Fruit fly (Drosophila melanogaster) whole organism, embryonic: ENCODE results near the gene asun.
A peak's percentile ranks its signal among the peaks of the same experiment; 100 is the strongest.

Source experiments
- Bdp1 ChIP-seq: fragments of 200-800 bp; sonication (Bioruptor generic); optimal IDR thresholded peaks from 3 replicates; lab custom pipeline; 2016; ENCODE audit warnings: missing biosample characterization, missing genetic modification characterization
- CG1024 ChIP-seq: fragments of 200-800 bp; sonication (Bioruptor generic); IDR thresholded peaks from 2 replicates; pipeline ENCODE4 v1.3.6; 2022; ENCODE audit warnings: missing biosample characterization, missing genetic modification characterization
- CG12155 ChIP-seq: fragments of 200-800 bp; sonication (Bioruptor generic); optimal IDR thresholded peaks from 3 replicates; lab custom pipeline; 2016; ENCODE audit warnings: missing biosample characterization, missing genetic modification characterization
- CG13424 ChIP-seq: fragments of 200-800 bp; sonication (Bioruptor generic); optimal IDR thresholded peaks from 2 replicates; lab custom pipeline; 2019; ENCODE audit warnings: missing biosample characterization, mild to moderate bottlenecking, missing genetic modification characterization, moderate library complexity
- CG15073 ChIP-seq: fragments of 200-800 bp; sonication (Bioruptor generic); optimal IDR thresholded peaks from 2 replicates; lab custom pipeline; 2016; ENCODE audit warnings: missing biosample characterization, missing genetic modification characterization
- CG16779 ChIP-seq: fragments of 200-800 bp; sonication (Bioruptor generic); IDR thresholded peaks from 2 replicates; pipeline ENCODE4 v1.3.6; 2022; ENCODE audit warnings: missing biosample characterization, missing genetic modification characterization
- CG18262 ChIP-seq: fragments of 200-800 bp; optimal IDR thresholded peaks from 3 replicates; lab custom pipeline; 2019; ENCODE audit warnings: missing biosample characterization, mild to moderate bottlenecking, missing genetic modification characterization, moderate library complexity
- CG2116 ChIP-seq: fragments of 200-800 bp; sonication (Bioruptor generic); optimal IDR thresholded peaks from 3 replicates; lab custom pipeline; 2018; ENCODE audit warnings: missing biosample characterization, mild to moderate bottlenecking, missing genetic modification characterization
- CG2678 ChIP-seq: fragments of 200-800 bp; sonication (Bioruptor generic); optimal IDR thresholded peaks from 3 replicates; lab custom pipeline; 2019; ENCODE audit warnings: missing biosample characterization, mild to moderate bottlenecking, missing genetic modification characterization, moderate library complexity
- CG2712 ChIP-seq: fragments of 200-800 bp; optimal IDR thresholded peaks from 3 replicates; lab custom pipeline; 2019; ENCODE audit warnings: missing biosample characterization, mild to moderate bottlenecking, missing genetic modification characterization, moderate library complexity
- CG31224 ChIP-seq: fragments of 200-800 bp; sonication (Bioruptor generic); IDR thresholded peaks from 2 replicates; pipeline ENCODE4 v1.3.6; 2022; ENCODE audit warnings: missing biosample characterization, missing genetic modification characterization
- CG5180 ChIP-seq: fragments of 200-800 bp; sonication (Bioruptor generic); optimal IDR thresholded peaks from 3 replicates; lab custom pipeline; 2017; ENCODE audit warnings: missing biosample characterization, missing genetic modification characterization, mild to moderate bottlenecking, moderate library complexity, missing genetic modification reagents
- CG7357 ChIP-seq: fragments of 200-800 bp; sonication (Bioruptor generic); IDR thresholded peaks from 3 replicates; pipeline ENCODE4 v1.3.6; 2022; ENCODE audit warnings: missing biosample characterization, missing genetic modification characterization
- CG8290 ChIP-seq, 3 experiments: fragments of 200-800 bp; sonication (Bioruptor generic); optimal IDR thresholded peaks; 2 replicates each; lab custom pipeline; 2016 to 2019; ENCODE audit warnings: missing biosample characterization in 3 of 3, missing genetic modification characterization in 3 of 3, mild to moderate bottlenecking in 2 of 3, moderate library complexity in 1 of 3
- D19A ChIP-seq: fragments of 200-800 bp; optimal IDR thresholded peaks from 3 replicates; lab custom pipeline; 2019; ENCODE audit warnings: missing biosample characterization, mild to moderate bottlenecking, missing genetic modification characterization, moderate library complexity
- Ets65A ChIP-seq: fragments of 200-800 bp; sonication (Bioruptor generic); peaks from one replicate; lab custom pipeline; 2016; ENCODE audit warnings: missing biosample characterization, missing genetic modification characterization
- Fer1 ChIP-seq: fragments of 200-800 bp; sonication (Bioruptor generic); optimal IDR thresholded peaks from 2 replicates; lab custom pipeline; 2017; ENCODE audit warnings: missing biosample characterization, mild to moderate bottlenecking, missing genetic modification characterization
- Fer2 ChIP-seq: fragments of 200-800 bp; sonication (Bioruptor generic); optimal IDR thresholded peaks from 2 replicates; lab custom pipeline; 2018; ENCODE audit warnings: missing biosample characterization, mild to moderate bottlenecking, missing genetic modification characterization, moderate library complexity
- Hey ChIP-seq: fragments of 200-800 bp; sonication (Bioruptor generic); optimal IDR thresholded peaks from 3 replicates; lab custom pipeline; 2018; ENCODE audit warnings: missing biosample characterization, mild to moderate bottlenecking, missing genetic modification characterization
- HmgZ ChIP-seq: fragments of 200-800 bp; sonication (Bioruptor generic); optimal IDR thresholded peaks from 2 replicates; lab custom pipeline; 2018; ENCODE audit warnings: missing biosample characterization, mild to moderate bottlenecking, missing genetic modification characterization
- Hr51 ChIP-seq, 2 experiments: fragments of 200-800 bp; sonication (Bioruptor generic); optimal IDR thresholded peaks; 2 replicates in 1 of 2; 3 replicates in 1 of 2; lab custom pipeline; 2016 to 2018; ENCODE audit warnings: missing biosample characterization in 2 of 2, missing genetic modification characterization in 2 of 2, mild to moderate bottlenecking in 1 of 2, moderate library complexity in 1 of 2
- Jarid2 ChIP-seq: fragments of 200-800 bp; sonication (Bioruptor generic); optimal IDR thresholded peaks from 3 replicates; lab custom pipeline; 2017; ENCODE audit warnings: mild to moderate bottlenecking, missing biosample characterization, missing genetic modification reagents, missing genetic modification characterization
- MBD-R2 ChIP-seq: fragments of 200-800 bp; sonication (Bioruptor generic); IDR thresholded peaks from 2 replicates; pipeline ENCODE4 v1.3.6; 2022; ENCODE audit warnings: missing biosample characterization, missing genetic modification characterization
- NC2α ChIP-seq: fragments of 200-800 bp; sonication (Bioruptor generic); optimal IDR thresholded peaks from 2 replicates; lab custom pipeline; 2016; ENCODE audit warnings: missing biosample characterization, missing genetic modification characterization
- NFAT ChIP-seq: fragments of 200-800 bp; sonication (Bioruptor generic); IDR thresholded peaks from 2 replicates; pipeline ENCODE4 v1.3.6; 2022; ENCODE audit warnings: missing biosample characterization, missing genetic modification characterization
- Nf-YC ChIP-seq: fragments of 200-800 bp; optimal IDR thresholded peaks from 3 replicates; lab custom pipeline; 2019; ENCODE audit warnings: missing biosample characterization, mild to moderate bottlenecking, missing genetic modification characterization, moderate library complexity
- Oli ChIP-seq: fragments of 200-800 bp; sonication (Bioruptor generic); optimal IDR thresholded peaks from 2 replicates; lab custom pipeline; 2018; ENCODE audit warnings: missing biosample characterization, mild to moderate bottlenecking, missing genetic modification characterization, moderate library complexity
- Spps ChIP-seq: fragments of 200-800 bp; sonication (Bioruptor generic); optimal IDR thresholded peaks from 2 replicates; lab custom pipeline; 2018; ENCODE audit warnings: missing biosample characterization, mild to moderate bottlenecking, missing genetic modification characterization
- Vsx1 ChIP-seq: fragments of 200-800 bp; sonication (Bioruptor generic); optimal IDR thresholded peaks from 2 replicates; lab custom pipeline; 2017; ENCODE audit warnings: missing biosample characterization, mild to moderate bottlenecking, missing genetic modification characterization, missing genetic modification reagents
- br ChIP-seq: fragments of >200 bp; optimal IDR thresholded peaks from 2 replicates; lab custom pipeline; 2017
- bsh ChIP-seq, 2 experiments: fragments of 200-800 bp; sonication (Bioruptor generic); optimal IDR thresholded peaks; 2 replicates each; lab custom pipeline; 2017 to 2018; ENCODE audit warnings: mild to moderate bottlenecking in 2 of 2, missing biosample characterization in 2 of 2, missing genetic modification characterization in 2 of 2, moderate library complexity in 1 of 2
- ci ChIP-seq: fragments of 200-800 bp; sonication (Bioruptor generic); IDR thresholded peaks from 3 replicates; pipeline ENCODE4 v1.3.6; 2022; ENCODE audit warnings: missing biosample characterization, missing genetic modification characterization
- da ChIP-seq: fragments of 200-800 bp; sonication (Bioruptor generic); optimal IDR thresholded peaks from 2 replicates; lab custom pipeline; 2016; ENCODE audit warnings: missing biosample characterization, missing genetic modification characterization
- dmrt11E ChIP-seq: fragments of 200-800 bp; sonication (Bioruptor generic); optimal IDR thresholded peaks from 3 replicates; lab custom pipeline; 2018; ENCODE audit warnings: missing biosample characterization, mild to moderate bottlenecking, missing genetic modification characterization, moderate library complexity
- dysf ChIP-seq: fragments of 200-800 bp; sonication (Bioruptor generic); IDR thresholded peaks from 3 replicates; pipeline ENCODE4 v1.3.6; 2022; ENCODE audit warnings: missing biosample characterization, missing genetic modification characterization
- en ChIP-seq: fragments of 200-800 bp; sonication (Bioruptor generic); optimal IDR thresholded peaks from 2 replicates; lab custom pipeline; 2016; ENCODE audit warnings: missing biosample characterization, missing genetic modification characterization
- fd96Cb ChIP-seq: fragments of 200-800 bp; sonication (Bioruptor generic); optimal IDR thresholded peaks from 2 replicates; lab custom pipeline; 2018; ENCODE audit warnings: missing biosample characterization, mild to moderate bottlenecking, missing genetic modification characterization, moderate library complexity
- gce ChIP-seq: fragments of 200-800 bp; sonication (Bioruptor generic); IDR thresholded peaks from 3 replicates; pipeline ENCODE4 v1.3.6; 2022; ENCODE audit warnings: missing biosample characterization, missing genetic modification characterization
- gcm ChIP-seq: fragments of 200-800 bp; sonication (Bioruptor generic); optimal IDR thresholded peaks from 2 replicates; lab custom pipeline; 2019; ENCODE audit warnings: missing biosample characterization, mild to moderate bottlenecking, missing genetic modification characterization, moderate library complexity
- h ChIP-seq: fragments of >200 bp; optimal IDR thresholded peaks from 2 replicates; lab custom pipeline; 2017
- lab ChIP-seq: fragments of 200-800 bp; sonication (Bioruptor generic); optimal IDR thresholded peaks from 3 replicates; lab custom pipeline; 2017; ENCODE audit warnings: missing biosample characterization, missing genetic modification characterization, mild to moderate bottlenecking, moderate library complexity, missing genetic modification reagents
- lbe ChIP-seq: fragments of 200-800 bp; sonication (Bioruptor generic); optimal IDR thresholded peaks from 2 replicates; lab custom pipeline; 2016; ENCODE audit warnings: missing biosample characterization, mild to moderate bottlenecking, missing genetic modification characterization
- pfk ChIP-seq: fragments of 200-800 bp; sonication (Bioruptor generic); optimal IDR thresholded peaks from 2 replicates; lab custom pipeline; 2018; ENCODE audit warnings: missing biosample characterization, mild to moderate bottlenecking, missing genetic modification characterization, moderate library complexity
- prd ChIP-seq, 3 experiments: fragments of >200 bp in 2 of 3; fragments of 200-800 bp in 1 of 3; sonication (Bioruptor generic) in 1 of 3; optimal IDR thresholded peaks in 2 of 3; IDR thresholded peaks in 1 of 3; 2 replicates in 2 of 3; 3 replicates in 1 of 3; pipeline versions ENCODE4 v1.3.6 to Lab custom; 2017 to 2022; ENCODE audit warnings: missing biosample characterization in 1 of 3, missing genetic modification characterization in 1 of 3
- scrt ChIP-seq: fragments of 200-800 bp; sonication (Bioruptor generic); optimal IDR thresholded peaks from 2 replicates; lab custom pipeline; 2018; ENCODE audit warnings: missing biosample characterization, mild to moderate bottlenecking, missing genetic modification characterization, moderate library complexity
- sens ChIP-seq: fragments of 200-800 bp; sonication (Bioruptor generic); peaks from one replicate; lab custom pipeline; 2016; ENCODE audit warnings: missing biosample characterization, missing genetic modification characterization
- slp2 ChIP-seq: fragments of 200-800 bp; sonication (Bioruptor generic); optimal IDR thresholded peaks from 2 replicates; lab custom pipeline; 2016; ENCODE audit warnings: missing biosample characterization, missing genetic modification characterization
- twi ChIP-seq: fragments of 200-800 bp; optimal IDR thresholded peaks from 2 replicates; lab custom pipeline; 2019; ENCODE audit warnings: missing biosample characterization, mild to moderate bottlenecking, missing genetic modification characterization, moderate library complexity

Gene asun

DNA sequence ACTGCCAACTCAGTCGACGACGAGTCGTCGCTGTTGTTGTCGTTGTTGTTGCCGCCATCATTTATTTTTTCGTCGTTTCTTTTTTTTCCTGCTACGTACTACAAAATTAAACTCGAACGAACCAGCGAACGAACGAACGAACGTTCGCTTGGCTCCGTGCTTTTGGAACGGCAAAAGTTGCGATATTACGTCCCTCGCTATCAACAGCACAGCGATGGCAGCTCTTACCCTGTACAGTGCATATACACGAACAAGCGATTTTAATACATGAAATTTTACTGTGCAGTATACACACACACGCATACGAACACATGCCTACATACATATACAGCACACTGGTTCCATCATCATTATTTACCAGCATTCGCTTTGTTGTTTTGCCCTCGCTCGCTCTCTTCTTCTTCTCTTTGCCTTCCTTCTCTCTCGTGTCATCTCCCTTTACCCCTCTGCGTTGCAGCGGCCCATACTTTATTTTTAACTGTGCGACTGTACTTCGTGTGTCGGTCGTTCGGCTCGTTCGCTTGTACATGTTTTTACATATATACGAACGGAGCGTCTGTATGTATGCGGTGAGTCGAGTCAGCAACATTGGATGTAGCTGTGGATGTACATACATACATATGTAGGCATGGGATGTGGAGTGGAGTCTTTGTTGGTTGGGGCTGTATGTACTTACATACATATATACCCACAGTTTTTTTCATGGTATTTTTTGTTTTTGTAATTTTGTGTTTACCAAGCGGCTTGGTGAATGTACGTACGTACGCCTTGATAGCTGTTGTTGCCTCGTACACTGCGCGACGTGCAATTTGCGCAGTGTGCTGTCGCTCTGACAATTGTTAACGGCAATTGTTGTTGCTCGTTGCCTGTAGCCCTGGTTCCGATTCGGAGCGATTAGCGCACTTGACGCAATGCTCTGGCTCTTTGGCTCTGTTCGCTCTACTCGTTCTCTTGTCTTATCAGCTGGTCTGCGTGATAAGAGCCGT lies 13.9 kb upstream of the asun start (continued):
- TF ChIP-seq CG15073 = no peak
- peak; percentile 61 for TF ChIP-seq Fer1 (GFP tag; lab: Kevin White, UChicago)
- TF ChIP-seq sens (GFP tag; lab: Kevin White, UChicago) = peak; percentile 92
- peak; percentile 67 for TF ChIP-seq Nf-YC (tag; lab: Kevin White, UChicago)
- peak; percentile 80 for TF ChIP-seq CG12155
- TF ChIP-seq CG18262 (tag; lab: Kevin White, UChicago) = peak; percentile 3
- TF ChIP-seq Fer2 (tag; lab: Kevin White, UChicago) = peak; percentile 32
- peak; percentile 63 for TF ChIP-seq lbe (GFP tag; lab: Kevin White, UChicago)
- TF ChIP-seq gce = no peak
- TF ChIP-seq fd96Cb (tag; lab: Kevin White, UChicago) = no peak
- no peak for TF ChIP-seq dysf (GFP tag; lab: Robert Waterston, UW)
- TF ChIP-seq br = no peak
- no peak for TF ChIP-seq MBD-R2 (GFP tag; lab: Robert Waterston, UW)
- no peak for TF ChIP-seq h (lab: Kevin White, UChicago)
- no peak for TF ChIP-seq CG16779 (GFP tag; lab: Robert Waterston, UW)
- peak; percentile 92 for TF ChIP-seq CG5180 (GFP tag; lab: Kevin White, UChicago)
- peak; percentile 16 for TF ChIP-seq Vsx1 (GFP tag; lab: Kevin White, UChicago)
- TF ChIP-seq Hey (tag; lab: Kevin White, UChicago) = peak; percentile 32
- TF ChIP-seq Hr51 (GFP tag; optimal IDR thresholded peaks at IDR 0.05; lab: Kevin White, UChicago) = peak; percentile 3 to 35
- peak; percentile 65 for TF ChIP-seq gcm
- TF ChIP-seq CG2712 = peak; percentile 21
- peak; percentile 57 for TF ChIP-seq CG2678 (tag; lab: Kevin White, UChicago)
- peak; percentile 41 for TF ChIP-seq twi (tag; lab: Kevin White, UChicago)
- TF ChIP-seq CG8290 (GFP tag; optimal IDR thresholded peaks at IDR 0.05; lab: Kevin White, UChicago) = no peak
- peak in 1 of 2 experiments; percentile 87 for TF ChIP-seq CG8290 (tag; optimal IDR thresholded peaks at IDR 0.05; lab: Kevin White, UChicago)
- peak; percentile 74 for TF ChIP-seq HmgZ
- no peak for TF ChIP-seq CG31224
- peak; percentile 12 to 17 for TF ChIP-seq bsh (GFP tag; optimal IDR thresholded peaks at IDR 0.05; lab: Kevin White, UChicago)
- peak; percentile 4 for TF ChIP-seq Bdp1 (GFP tag; lab: Kevin White, UChicago)
- peak; percentile 22 for TF ChIP-seq Jarid2 (GFP tag; lab: Kevin White, UChicago)
- TF ChIP-seq CG1024 (GFP tag; lab: Robert Waterston, UW) = no peak
- TF ChIP-seq scrt (GFP tag; lab: Kevin White, UChicago) = peak; percentile 30
- peak; percentile 3 for TF ChIP-seq Oli
- TF ChIP-seq en = peak; percentile 15
- no peak for TF ChIP-seq dmrt11E (tag; lab: Kevin White, UChicago)
- no peak for TF ChIP-seq Spps
- no peak for TF ChIP-seq da (GFP tag; lab: Kevin White, UChicago)
- TF ChIP-seq CG13424 (tag; lab: Kevin White, UChicago) = peak; percentile 37
- no peak for TF ChIP-seq NC2α (GFP tag; lab: Kevin White, UChicago)
- TF ChIP-seq pfk (GFP tag; lab: Kevin White, UChicago) = peak; percentile 63
- TF ChIP-seq CG7357 (GFP tag; lab: Robert Waterston, UW) = no peak
- no peak for TF ChIP-seq Ets65A (GFP tag; lab: Kevin White, UChicago)
- peak; percentile 91 for TF ChIP-seq CG2116
- TF ChIP-seq D19A = peak; percentile 60
- peak; percentile 58 for TF ChIP-seq lab (GFP tag; lab: Kevin White, UChicago)
- TF ChIP-seq ci (GFP tag; lab: Robert Waterston, UW) = no peak
- TF ChIP-seq NFAT = no peak
- peak; percentile 38 for TF ChIP-seq slp2 (GFP tag; lab: Kevin White, UChicago)
- no peak for TF ChIP-seq prd (optimal IDR thresholded peaks at IDR 0.05; lab: Kevin White, UChicago)
- no peak for TF ChIP-seq prd (GFP tag; IDR thresholded peaks at IDR 0.05; lab: Robert Waterston, UW)
